Worm (Caenorhabditis elegans) whole organism, late embryonic: ENCODE data around the gene Y49A3A.4.
A peak's percentile ranks its signal among the peaks of the same experiment; 100 is the strongest.

ENCODE experiments used
- C08G9.2 ChIP-seq: sonication (generic microtip); optimal IDR thresholded peaks from 2 replicates; lab custom pipeline; 2016; ENCODE audit warnings: mild to moderate bottlenecking, missing genetic modification characterization, moderate library complexity, missing compliant biosample characterization
- T23F11.4 ChIP-seq: fragments of 200-800 bp; sonication (Bioruptor generic); optimal IDR thresholded peaks from 2 replicates; lab custom pipeline; 2018; ENCODE audit warnings: mild to moderate bottlenecking, missing genetic modification characterization, missing compliant biosample characterization
- ahr-1 ChIP-seq: sonication (generic microtip); optimal IDR thresholded peaks from 2 replicates; lab custom pipeline; 2016; ENCODE audit warnings: missing genetic modification characterization, missing compliant biosample characterization
- ceh-18 ChIP-seq: sonication (generic microtip); optimal IDR thresholded peaks from 2 replicates; lab custom pipeline; 2016; ENCODE audit warnings: missing genetic modification characterization, missing compliant biosample characterization
- ceh-24 ChIP-seq: sonication (generic microtip); optimal IDR thresholded peaks from 2 replicates; lab custom pipeline; 2016; ENCODE audit warnings: mild to moderate bottlenecking, missing genetic modification characterization, missing compliant biosample characterization
- ceh-30 ChIP-seq: fragments of 150-350 bp; optimal IDR thresholded peaks from 2 replicates; lab custom pipeline; 2014; ENCODE audit warnings: missing biosample characterization, missing genetic modification characterization
- ceh-31 ChIP-seq: sonication (generic microtip); optimal IDR thresholded peaks from 2 replicates; lab custom pipeline; 2016; ENCODE audit warnings: missing genetic modification characterization, missing compliant biosample characterization
- ceh-45 ChIP-seq: fragments of 200-800 bp; sonication (Bioruptor generic); IDR thresholded peaks from 2 replicates; pipeline ENCODE4 v1.3.6; 2022; ENCODE audit warnings: missing genetic modification reagents, missing genetic modification characterization, missing compliant biosample characterization
- ceh-48 ChIP-seq: sonication (generic microtip); optimal IDR thresholded peaks from 2 replicates; lab custom pipeline; 2016; ENCODE audit warnings: missing genetic modification characterization, inconsistent platforms, missing compliant biosample characterization
- ceh-6 ChIP-seq: fragments of 200-800 bp; sonication (Bioruptor generic); optimal IDR thresholded peaks from 2 replicates; lab custom pipeline; 2018; ENCODE audit warnings: mild to moderate bottlenecking, missing genetic modification characterization, missing compliant biosample characterization
- ceh-9 ChIP-seq: sonication (generic microtip); optimal IDR thresholded peaks from 2 replicates; lab custom pipeline; 2016; ENCODE audit warnings: mild to moderate bottlenecking, missing genetic modification characterization, inconsistent platforms, missing compliant biosample characterization
- dmd-4 ChIP-seq: sonication (generic microtip); optimal IDR thresholded peaks from 2 replicates; lab custom pipeline; 2016; ENCODE audit warnings: borderline replicate concordance, missing genetic modification characterization, missing compliant biosample characterization
- fax-1 ChIP-seq: sonication (generic microtip); optimal IDR thresholded peaks from 2 replicates; lab custom pipeline; 2016; ENCODE audit warnings: missing genotype, missing genetic modification characterization, missing compliant biosample characterization
- fkh-10 ChIP-seq: fragments of 150-350 bp; optimal IDR thresholded peaks from 2 replicates; lab custom pipeline; 2014; ENCODE audit warnings: missing biosample characterization, missing genetic modification reagents, missing genetic modification characterization
- gmeb-2 ChIP-seq: sonication (generic microtip); optimal IDR thresholded peaks from 2 replicates; lab custom pipeline; 2016; ENCODE audit warnings: missing genetic modification characterization, inconsistent platforms, missing compliant biosample characterization
- hlh-13 ChIP-seq: fragments of 200-800 bp; sonication (Bioruptor generic); optimal IDR thresholded peaks from 2 replicates; lab custom pipeline; 2018; ENCODE audit warnings: mild to moderate bottlenecking, missing genetic modification characterization, missing compliant biosample characterization
- hlh-8 ChIP-seq: sonication (generic microtip); optimal IDR thresholded peaks from 2 replicates; lab custom pipeline; 2016; ENCODE audit warnings: missing genotype, missing genetic modification characterization, missing compliant biosample characterization
- mec-3 ChIP-seq: sonication (generic microtip); optimal IDR thresholded peaks from 2 replicates; lab custom pipeline; 2016; ENCODE audit warnings: borderline replicate concordance, missing genetic modification characterization, missing compliant biosample characterization
- nfya-1 ChIP-seq: sonication (generic microtip); optimal IDR thresholded peaks from 2 replicates; lab custom pipeline; 2017; ENCODE audit warnings: missing genetic modification characterization, mild to moderate bottlenecking, missing compliant biosample characterization, antibody characterized with exemption, moderate library complexity
- pag-3 ChIP-seq: sonication (generic microtip); optimal IDR thresholded peaks from 2 replicates; lab custom pipeline; 2016; ENCODE audit warnings: missing compliant biosample characterization, missing genetic modification characterization, borderline replicate concordance
- pha-2 ChIP-seq: sonication (generic microtip); optimal IDR thresholded peaks from 2 replicates; lab custom pipeline; 2017; ENCODE audit warnings: mild to moderate bottlenecking, missing genetic modification characterization, missing compliant biosample characterization
- pha-4 ChIP-seq: fragments of 150-350 bp; optimal IDR thresholded peaks from 2 replicates; lab custom pipeline; 2018; ENCODE audit warnings: missing biosample characterization, missing genetic modification reagents, missing genetic modification characterization
- ref-2 ChIP-seq: sonication (generic microtip); optimal IDR thresholded peaks from 2 replicates; lab custom pipeline; 2016; ENCODE audit warnings: missing genetic modification characterization, missing compliant biosample characterization
- rnt-1 ChIP-seq: sonication (generic microtip); optimal IDR thresholded peaks from 2 replicates; lab custom pipeline; 2016; ENCODE audit warnings: missing genetic modification characterization, missing compliant biosample characterization
- sdc-2 ChIP-seq: sonication (generic microtip); optimal IDR thresholded peaks from 2 replicates; lab custom pipeline; 2016; ENCODE audit warnings: missing genotype, missing genetic modification characterization, missing compliant biosample characterization
- tbx-2 ChIP-seq: sonication (generic microtip); optimal IDR thresholded peaks from 2 replicates; lab custom pipeline; 2016; ENCODE audit warnings: missing genetic modification characterization, missing compliant biosample characterization
- unc-55 ChIP-seq: sonication (generic microtip); optimal IDR thresholded peaks from 2 replicates; lab custom pipeline; 2017; ENCODE audit warnings: missing biosample characterization, missing genetic modification reagents, missing genetic modification characterization
- unc-86 ChIP-seq: sonication (generic microtip); optimal IDR thresholded peaks from 2 replicates; lab custom pipeline; 2016; ENCODE audit warnings: missing genetic modification characterization, missing compliant biosample characterization

Gene Y49A3A.4

ce11 chrV:14368272-14369052, 9.8 kb upstream of the Y49A3A.4 start:
- TF ChIP-seq ceh-9 (tag; lab: Kevin White, UChicago) (no peak), ceh-45 (GFP tag; lab: Robert Waterston, UW) (no peak), fax-1 (tag; lab: Kevin White, UChicago) (no peak), T23F11.4 (no peak), pag-3 (tag; lab: Kevin White, UChicago) (no peak), ceh-18 (tag; lab: Kevin White, UChicago) (no peak), ahr-1 (tag; lab: Kevin White, UChicago) (no peak), hlh-8 (tag; lab: Kevin White, UChicago) (no peak), unc-55 (GFP tag; lab: Kevin White, UChicago) (no peak), ceh-24 (no peak), fkh-10 (GFP tag; lab: Kevin White, UChicago) (no peak), ceh-30 (tag; lab: Kevin White, UChicago) (no peak)

- peak; percentile 55 for TF ChIP-seq mec-3
- TF ChIP-seq unc-86 (tag; lab: Kevin White, UChicago): no peak
- TF ChIP-seq ref-2 (tag; lab: Kevin White, UChicago): peak; percentile 15
- peak; percentile 1 for TF ChIP-seq dmd-4 (tag; lab: Kevin White, UChicago)
- peak; percentile 42 for TF ChIP-seq C08G9.2 (tag; lab: Kevin White, UChicago)
- TF ChIP-seq sdc-2 (tag; lab: Kevin White, UChicago): peak; percentile 2
- TF ChIP-seq pha-2 (tag; lab: Kevin White, UChicago): no peak
- TF ChIP-seq, all 69 proteins: peak for 5
These were observed 7.8 kb upstream of the Y49A3A.4 start for ce11 chrV:14366487-14366962.

DNA sequence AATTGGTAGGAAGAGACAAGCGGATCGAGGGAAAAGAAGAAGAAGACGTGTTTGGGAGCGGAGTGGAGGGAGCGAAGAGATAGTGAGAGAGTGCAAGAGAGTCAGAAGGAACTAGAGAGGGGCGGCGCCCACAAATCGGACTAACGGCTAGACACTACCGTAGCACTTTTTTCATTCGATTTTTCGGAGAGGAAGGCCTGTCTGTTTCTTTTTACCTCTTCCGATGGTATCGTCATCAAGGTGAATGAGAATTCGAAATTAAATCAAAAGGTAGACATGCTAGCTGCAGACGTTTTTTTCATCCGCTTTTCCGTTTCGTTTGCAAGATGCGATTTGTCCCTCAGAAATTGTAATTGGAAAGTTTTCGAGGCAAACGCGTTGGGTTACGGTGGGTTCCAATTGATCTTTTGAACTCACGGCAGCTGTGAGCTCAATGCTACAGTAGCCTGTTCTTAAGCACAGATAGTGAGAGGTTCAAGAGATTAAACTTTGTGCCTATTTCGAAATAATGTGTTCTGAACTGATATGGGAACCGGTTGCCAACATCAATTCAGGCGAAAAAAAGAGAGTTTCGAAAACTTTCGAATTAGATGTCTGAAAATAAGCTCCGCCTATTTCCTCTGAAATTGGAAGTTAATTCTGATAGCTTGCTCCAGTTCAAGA, 6.0 kb upstream of the Y49A3A.4 start:
- TF ChIP-seq fkh-10 (GFP tag; lab: Kevin White, UChicago) (no peak), ceh-18 (tag; lab: Kevin White, UChicago) (no peak), ceh-6 (GFP tag; lab: Kevin White, UChicago) (no peak), ceh-48 (tag; lab: Kevin White, UChicago) (no peak), hlh-13 (GFP tag; lab: Kevin White, UChicago) (no peak), C08G9.2 (tag; lab: Kevin White, UChicago) (no peak), nfya-1 (tag; lab: Kevin White, UChicago) (peak; percentile 13), ceh-31 (tag; lab: Kevin White, UChicago) (no peak)
- TF ChIP-seq, all 69 proteins: peak for 1

DNA sequence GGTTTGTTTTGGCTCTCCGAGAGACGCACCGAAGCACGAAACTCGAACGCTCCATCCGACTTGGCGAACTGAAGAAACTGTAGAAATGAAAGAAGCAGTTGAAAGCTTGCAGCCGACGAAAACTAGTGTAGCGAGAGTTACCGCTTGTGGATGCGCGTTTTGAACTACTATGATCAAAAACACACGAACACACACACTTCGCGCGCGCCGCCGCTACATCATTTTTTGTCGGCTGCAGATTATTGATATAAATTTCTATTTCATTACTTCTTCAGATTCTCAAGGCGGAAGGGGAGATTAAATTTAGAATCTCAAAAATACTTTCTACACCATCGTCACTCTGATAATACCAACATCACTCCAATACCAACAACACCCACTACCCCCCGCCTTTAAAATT, 3.3 kb upstream of the Y49A3A.4 start:
- TF ChIP-seq tbx-2 (no peak), rnt-1 (tag; lab: Kevin White, UChicago) (no peak), gmeb-2 (tag; lab: Kevin White, UChicago) (no peak), ceh-6 (GFP tag; lab: Kevin White, UChicago) (no peak), pha-4 (tag; lab: Kevin White, UChicago) (no peak)
- TF ChIP-seq, all 69 proteins: peak for 0

ce11 chrV:14357347-14357746, 1.3 kb downstream of the Y49A3A.4 start:
- TF ChIP-seq nfya-1 (tag; lab: Kevin White, UChicago): peak; percentile 65
